Fruit fly (Drosophila melanogaster) whole organism, embryonic: ENCODE results near the gene CG9288.
A peak's percentile ranks its signal among the peaks of the same experiment; 100 is the strongest.

ENCODE experiments used
- Ada2b ChIP-seq: fragments of 200-800 bp; sonication (Bioruptor generic); IDR thresholded peaks from 2 replicates; pipeline ENCODE4 v1.3.6; 2022; ENCODE audit warnings: missing biosample characterization, missing genetic modification characterization
- CG10321 ChIP-seq: fragments of 200-800 bp; sonication (Bioruptor generic); IDR thresholded peaks from 2 replicates; pipeline ENCODE4 v1.3.6; 2022; ENCODE audit warnings: missing biosample characterization, missing genetic modification characterization
- CG10959 ChIP-seq: fragments of 200-800 bp; sonication (Bioruptor generic); IDR thresholded peaks from 2 replicates; pipeline ENCODE4 v1.3.6; 2022; ENCODE audit warnings: missing biosample characterization, missing genetic modification characterization
- CG11093 ChIP-seq: fragments of 200-800 bp; sonication (Bioruptor generic); IDR thresholded peaks from 3 replicates; pipeline ENCODE4 v1.3.6; 2022; ENCODE audit warnings: missing biosample characterization, missing genetic modification characterization
- CG12236 ChIP-seq: fragments of 200-800 bp; sonication (Bioruptor generic); optimal IDR thresholded peaks from 2 replicates; lab custom pipeline; 2016; ENCODE audit warnings: missing biosample characterization, missing genetic modification characterization
- CG16863 ChIP-seq: fragments of 200-800 bp; sonication (Bioruptor generic); optimal IDR thresholded peaks from 3 replicates; lab custom pipeline; 2016; ENCODE audit warnings: missing biosample characterization, missing genetic modification characterization
- CG17612 ChIP-seq: fragments of 200-800 bp; sonication (Bioruptor generic); IDR thresholded peaks from 2 replicates; pipeline ENCODE4 v1.3.6; 2022; ENCODE audit warnings: missing biosample characterization, missing genetic modification characterization
- CG31441 ChIP-seq: fragments of 200-800 bp; sonication (Bioruptor generic); IDR thresholded peaks from 2 replicates; pipeline ENCODE4 v1.3.6; 2022; ENCODE audit warnings: missing biosample characterization, missing genetic modification characterization
- CG43689 ChIP-seq: fragments of 200-800 bp; sonication (Bioruptor generic); IDR thresholded peaks from 2 replicates; pipeline ENCODE4 v1.3.6; 2022; ENCODE audit warnings: missing biosample characterization, missing genetic modification characterization
- CG6272 ChIP-seq: fragments of 200-800 bp; sonication (Bioruptor generic); IDR thresholded peaks from 2 replicates; pipeline ENCODE4 v1.3.6; 2022; ENCODE audit warnings: missing biosample characterization, missing genetic modification characterization
- CG6689 ChIP-seq: fragments of 200-800 bp; sonication (Bioruptor generic); IDR thresholded peaks from 2 replicates; pipeline ENCODE4 v1.3.6; 2022; ENCODE audit warnings: missing biosample characterization, missing genetic modification characterization
- CG6791 ChIP-seq: fragments of 200-800 bp; sonication (Bioruptor generic); IDR thresholded peaks from 3 replicates; pipeline ENCODE4 v1.3.6; 2022; ENCODE audit warnings: missing biosample characterization, missing genetic modification characterization; ENCODE audit not compliant: partially characterized antibody
- CG7271 ChIP-seq: fragments of 200-800 bp; sonication (Bioruptor generic); optimal IDR thresholded peaks from 2 replicates; lab custom pipeline; 2018; ENCODE audit warnings: missing biosample characterization, mild to moderate bottlenecking, missing genetic modification characterization, moderate library complexity
- CG7372 ChIP-seq: fragments of 200-800 bp; sonication (Bioruptor generic); IDR thresholded peaks from 2 replicates; pipeline ENCODE4 v1.3.6; 2022; ENCODE audit warnings: missing biosample characterization, missing genetic modification characterization
- CG9437 ChIP-seq: fragments of 200-800 bp; sonication (Bioruptor generic); optimal IDR thresholded peaks from 2 replicates; lab custom pipeline; 2018; ENCODE audit warnings: missing biosample characterization, mild to moderate bottlenecking, missing genetic modification characterization
- CG9727 ChIP-seq: fragments of 200-800 bp; sonication (Bioruptor generic); optimal IDR thresholded peaks from 3 replicates; lab custom pipeline; 2017; ENCODE audit warnings: missing biosample characterization, mild to moderate bottlenecking, missing genetic modification characterization
- CG9932 ChIP-seq: fragments of 200-800 bp; sonication (Bioruptor generic); IDR thresholded peaks from 2 replicates; pipeline ENCODE4 v1.3.6; 2022; ENCODE audit warnings: missing biosample characterization, missing genetic modification characterization
- D19A ChIP-seq: fragments of 200-800 bp; optimal IDR thresholded peaks from 3 replicates; lab custom pipeline; 2019; ENCODE audit warnings: missing biosample characterization, mild to moderate bottlenecking, missing genetic modification characterization, moderate library complexity
- ERR ChIP-seq: fragments of 200-800 bp; sonication (Bioruptor generic); optimal IDR thresholded peaks from 2 replicates; lab custom pipeline; 2016; ENCODE audit warnings: missing biosample characterization, missing genetic modification characterization
- Elba2 ChIP-seq: fragments of 200-800 bp; sonication (Bioruptor generic); optimal IDR thresholded peaks from 3 replicates; lab custom pipeline; 2016; ENCODE audit warnings: missing biosample characterization, missing genetic modification characterization
- HHEX ChIP-seq: fragments of 200-800 bp; sonication (Bioruptor generic); optimal IDR thresholded peaks from 3 replicates; lab custom pipeline; 2017; ENCODE audit warnings: missing biosample characterization, mild to moderate bottlenecking, missing genetic modification characterization, missing genetic modification reagents
- HmgD ChIP-seq: fragments of 200-800 bp; sonication (Bioruptor generic); optimal IDR thresholded peaks from 3 replicates; lab custom pipeline; 2016; ENCODE audit warnings: missing biosample characterization, missing genetic modification characterization
- HmgZ ChIP-seq: fragments of 200-800 bp; sonication (Bioruptor generic); optimal IDR thresholded peaks from 2 replicates; lab custom pipeline; 2018; ENCODE audit warnings: missing biosample characterization, mild to moderate bottlenecking, missing genetic modification characterization
- Hmr ChIP-seq: fragments of 200-800 bp; sonication (Bioruptor generic); optimal IDR thresholded peaks from 3 replicates; lab custom pipeline; 2017; ENCODE audit warnings: mild to moderate bottlenecking, missing biosample characterization, missing genetic modification reagents, missing genetic modification characterization
- Hmx ChIP-seq: fragments of 200-800 bp; sonication (Bioruptor generic); optimal IDR thresholded peaks from 2 replicates; lab custom pipeline; 2016; ENCODE audit warnings: missing biosample characterization, missing genetic modification characterization
- MTF-1 ChIP-seq: fragments of 200-800 bp; sonication (Bioruptor generic); optimal IDR thresholded peaks from 2 replicates; lab custom pipeline; 2018; ENCODE audit warnings: missing biosample characterization, mild to moderate bottlenecking, missing genetic modification characterization, borderline replicate concordance
- Meics ChIP-seq: fragments of 200-800 bp; sonication (Bioruptor generic); optimal IDR thresholded peaks from 2 replicates; lab custom pipeline; 2017; ENCODE audit warnings: missing biosample characterization, mild to moderate bottlenecking, missing genetic modification characterization
- aop ChIP-seq: fragments of 200-800 bp; sonication (Bioruptor generic); IDR thresholded peaks from 2 replicates; pipeline ENCODE4 v1.3.6; 2022; ENCODE audit warnings: missing biosample characterization, missing genetic modification characterization
- bigmax ChIP-seq: fragments of 200-800 bp; sonication (Bioruptor generic); optimal IDR thresholded peaks from 2 replicates; lab custom pipeline; 2018; ENCODE audit warnings: missing biosample characterization, mild to moderate bottlenecking, missing genetic modification characterization
- bowl ChIP-seq: fragments of 200-800 bp; sonication (Bioruptor generic); IDR thresholded peaks from 2 replicates; pipeline ENCODE4 v1.3.6; 2022; ENCODE audit warnings: missing biosample characterization, missing genetic modification characterization
- chinmo ChIP-seq: fragments of 200-800 bp; sonication (Bioruptor generic); IDR thresholded peaks from 4 replicates; pipeline ENCODE4 v1.3.6; 2022; ENCODE audit warnings: missing biosample characterization, missing genetic modification characterization; ENCODE audit not compliant: partially characterized antibody
- chn ChIP-seq: fragments of 200-800 bp; sonication (Bioruptor generic); optimal IDR thresholded peaks from 2 replicates; lab custom pipeline; 2016; ENCODE audit warnings: missing biosample characterization, missing genetic modification characterization
- dm ChIP-seq: fragments of 200-800 bp; sonication (Bioruptor generic); optimal IDR thresholded peaks from 3 replicates; lab custom pipeline; 2016; ENCODE audit warnings: missing biosample characterization, missing genetic modification characterization
- emc ChIP-seq: fragments of 200-800 bp; sonication (Bioruptor generic); optimal IDR thresholded peaks from 2 replicates; lab custom pipeline; 2016; ENCODE audit warnings: missing biosample characterization, missing genetic modification characterization
- hb ChIP-seq: fragments of 200-800 bp; sonication (Bioruptor generic); IDR thresholded peaks from 3 replicates; pipeline ENCODE4 v1.3.6; 2022; ENCODE audit warnings: missing biosample characterization, missing genetic modification characterization; ENCODE audit not compliant: partially characterized antibody
- ken ChIP-seq: fragments of 200-800 bp; sonication (Bioruptor generic); IDR thresholded peaks from 3 replicates; pipeline ENCODE4 v1.3.6; 2022; ENCODE audit warnings: missing biosample characterization, missing genetic modification characterization
- kni ChIP-seq: fragments of 200-800 bp; sonication (Bioruptor generic); optimal IDR thresholded peaks from 3 replicates; lab custom pipeline; 2017; ENCODE audit warnings: mild to moderate bottlenecking, missing biosample characterization, missing genetic modification reagents, missing genetic modification characterization
- nom ChIP-seq: fragments of 200-800 bp; sonication (Bioruptor generic); optimal IDR thresholded peaks from 2 replicates; lab custom pipeline; 2017; ENCODE audit warnings: missing biosample characterization, missing genetic modification characterization, mild to moderate bottlenecking, moderate library complexity, missing genetic modification reagents
- otp ChIP-seq: fragments of 200-800 bp; sonication (Bioruptor generic); IDR thresholded peaks from 3 replicates; pipeline ENCODE4, ENCODE4 v1.3.6; 2022; ENCODE audit warnings: missing biosample characterization, missing genetic modification characterization
- pho ChIP-seq: fragments of 200-800 bp; sonication (Bioruptor generic); optimal IDR thresholded peaks from 2 replicates; lab custom pipeline; 2016; ENCODE audit warnings: missing biosample characterization, missing genetic modification characterization
- row ChIP-seq: fragments of 200-800 bp; sonication (Bioruptor generic); IDR thresholded peaks from 3 replicates; pipeline ENCODE4 v1.3.6; 2022; ENCODE audit warnings: missing biosample characterization, missing genetic modification characterization
- sc ChIP-seq, 3 experiments: fragments of >200 bp in 2 of 3; fragments of 200-800 bp in 1 of 3; sonication (Bioruptor generic) in 1 of 3; optimal IDR thresholded peaks; 2 replicates in 2 of 3; 3 replicates in 1 of 3; lab custom pipeline; 2017; ENCODE audit warnings: mild to moderate bottlenecking in 1 of 3, missing biosample characterization in 1 of 3, missing genetic modification characterization in 1 of 3, missing genetic modification reagents in 1 of 3
- sd ChIP-seq: fragments of 200-800 bp; sonication (Bioruptor generic); optimal IDR thresholded peaks from 3 replicates; lab custom pipeline; 2018; ENCODE audit warnings: missing biosample characterization, mild to moderate bottlenecking, missing genetic modification characterization, moderate library complexity
- sens ChIP-seq: fragments of 200-800 bp; sonication (Bioruptor generic); peaks from one replicate; lab custom pipeline; 2016; ENCODE audit warnings: missing biosample characterization, missing genetic modification characterization
- sr ChIP-seq: fragments of 200-800 bp; sonication (Bioruptor generic); IDR thresholded peaks from 3 replicates; pipeline ENCODE4 v1.3.6; 2022; ENCODE audit warnings: missing biosample characterization, missing genetic modification characterization
- tin ChIP-seq: fragments of 200-800 bp; sonication (Bioruptor generic); optimal IDR thresholded peaks from 3 replicates; lab custom pipeline; 2016; ENCODE audit warnings: missing biosample characterization, missing genetic modification characterization
- unc-4 ChIP-seq: fragments of 200-800 bp; sonication (Bioruptor generic); IDR thresholded peaks from 2 replicates; pipeline ENCODE4 v1.3.6; 2022; ENCODE audit warnings: missing biosample characterization, missing genetic modification characterization; ENCODE audit not compliant: partially characterized antibody
- vvl ChIP-seq: fragments of 200-800 bp; sonication (Bioruptor generic); IDR thresholded peaks from 2 replicates; pipeline ENCODE4 v1.3.6; 2022; ENCODE audit warnings: missing biosample characterization, missing genetic modification characterization
- zen ChIP-seq: fragments of 200-800 bp; sonication (Bioruptor generic); optimal IDR thresholded peaks from 3 replicates; lab custom pipeline; 2018; ENCODE audit warnings: missing biosample characterization, mild to moderate bottlenecking, missing genetic modification characterization, moderate library complexity

Gene CG9288

dm6 chr3R:13817480-13818305 is 38.3 kb downstream of the CG9288 start (continued):
- TF ChIP-seq CG9932: no peak
- TF ChIP-seq CG7271 (tag; lab: Kevin White, UChicago): no peak
- no peak for TF ChIP-seq HmgZ (tag; lab: Kevin White, UChicago)
- TF ChIP-seq CG9727 (GFP tag; lab: Kevin White, UChicago): peak; percentile 25
- no peak for TF ChIP-seq CG10959 (GFP tag; lab: Robert Waterston, UW)
- TF ChIP-seq sr (GFP tag; lab: Robert Waterston, UW): no peak
- no peak for TF ChIP-seq CG16863
- no peak for TF ChIP-seq HmgD
- TF ChIP-seq chn (GFP tag; lab: Kevin White, UChicago): no peak
- TF ChIP-seq Ada2b: no peak
- peak; percentile 57 for TF ChIP-seq D19A (tag; lab: Kevin White, UChicago)
- TF ChIP-seq sens (GFP tag; lab: Kevin White, UChicago): peak; percentile 88
- TF ChIP-seq Hmx (GFP tag; lab: Kevin White, UChicago): no peak
- TF ChIP-seq CG9437 (GFP tag; lab: Kevin White, UChicago): peak; percentile 66
- peak; percentile 43; the same call in 1 of the 3 replicates for TF ChIP-seq otp (GFP tag; lab: Robert Waterston, UW)
- no peak for TF ChIP-seq bowl (GFP tag; lab: Robert Waterston, UW)
- TF ChIP-seq Meics (GFP tag; lab: Kevin White, UChicago): peak; percentile 10
- peak; percentile 11 for TF ChIP-seq HHEX (GFP tag; lab: Kevin White, UChicago)
- TF ChIP-seq unc-4: no peak
- TF ChIP-seq CG17612 (GFP tag; lab: Robert Waterston, UW): no peak
- peak; percentile 62; the same call in 2 of the 3 replicates for TF ChIP-seq ken (GFP tag; lab: Robert Waterston, UW)
- TF ChIP-seq CG7372: peak; percentile 27; the same call in 1 of the 2 replicates
- TF ChIP-seq CG10321 (GFP tag; lab: Robert Waterston, UW): no peak
- TF ChIP-seq CG6272 (GFP tag; lab: Robert Waterston, UW): peak; percentile 36; the same call in 1 of the 2 replicates
- peak; percentile 37 for TF ChIP-seq CG12236 (GFP tag; lab: Kevin White, UChicago)
- TF ChIP-seq zen (tag; lab: Kevin White, UChicago): no peak
- TF ChIP-seq bigmax (GFP tag; lab: Kevin White, UChicago): no peak
- no peak for TF ChIP-seq MTF-1 (GFP tag; lab: Kevin White, UChicago)
- TF ChIP-seq CG6791 (GFP tag; lab: Robert Waterston, UW): no peak
- peak; percentile 53 for TF ChIP-seq CG6689 (GFP tag; lab: Robert Waterston, UW)
- TF ChIP-seq sd (tag; lab: Kevin White, UChicago): no peak
- TF ChIP-seq CG43689: 0 out of 2 replicates have a peak, but pooled peaks have one; percentile 28
- TF ChIP-seq row: peak; percentile 58
- TF ChIP-seq vvl (GFP tag; lab: Robert Waterston, UW): peak; percentile 65
- peak; percentile 61; the same call in 2 of the 3 replicates for TF ChIP-seq CG11093
- TF ChIP-seq aop (GFP tag; lab: Robert Waterston, UW): no peak
- no peak for TF ChIP-seq hb (GFP tag; lab: Robert Waterston, UW)
- TF ChIP-seq sc (optimal IDR thresholded peaks at IDR 0.05; lab: Kevin White, UChicago): no peak
- TF ChIP-seq sc (GFP tag; optimal IDR thresholded peaks at IDR 0.05; lab: Kevin White, UChicago): peak; percentile 78
- TF ChIP-seq Hmr (GFP tag; lab: Kevin White, UChicago): no peak
- no peak for TF ChIP-seq chinmo (GFP tag; lab: Robert Waterston, UW)
- TF ChIP-seq nom (GFP tag; lab: Kevin White, UChicago): no peak
- no peak for TF ChIP-seq emc
- peak; percentile 58 for TF ChIP-seq tin (GFP tag; lab: Kevin White, UChicago)
- no peak for TF ChIP-seq Elba2 (GFP tag; lab: Kevin White, UChicago)
- no peak for TF ChIP-seq dm
- TF ChIP-seq CG31441: peak; percentile 72
- no peak for TF ChIP-seq pho
- TF ChIP-seq ERR: no peak
- peak; percentile 96 for TF ChIP-seq kni (GFP tag; lab: Kevin White, UChicago)
